Worm (Caenorhabditis elegans): ENCODE measurements around the gene cyn-3.

DNA sequence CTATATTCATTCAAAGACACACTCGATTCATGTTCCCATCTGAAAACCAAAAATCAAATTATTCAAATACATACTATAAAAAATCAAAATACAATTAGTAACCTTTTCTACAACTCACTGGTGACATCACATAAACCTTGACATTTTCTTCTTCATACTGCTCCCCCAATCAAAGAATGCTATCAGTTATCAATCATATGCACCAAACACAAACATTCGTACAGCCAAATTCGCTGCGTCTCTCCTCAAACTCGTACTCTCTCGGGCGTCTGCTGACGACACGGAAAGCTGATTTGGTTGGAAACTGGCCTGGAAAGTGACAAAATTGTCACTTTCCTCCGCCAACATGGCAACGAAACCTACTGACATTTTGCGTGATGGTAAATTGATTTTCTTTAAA lies 2.6 kb downstream of the cyn-3 start, which contains the start of gene plc-2:
- TF ChIP-seq che-1 (tag; optimal IDR thresholded peaks at IDR 0.05), result no peak
- no peak for TF ChIP-seq ceh-14 (tag; optimal IDR thresholded peaks at IDR 0.05)
- TF ChIP-seq hlh-30 (tag; optimal IDR thresholded peaks at IDR 0.05; ENCODE audit: insufficient read depth), result no peak
- no peak for TF ChIP-seq C38D4.7 (GFP tag; optimal IDR thresholded peaks at IDR 0.05)
- TF ChIP-seq ztf-16 (tag; optimal IDR thresholded peaks at IDR 0.05), result no peak
- no peak for TF ChIP-seq ceh-24 (tag; optimal IDR thresholded peaks at IDR 0.05)
- no peak for TF ChIP-seq pha-4 (tag; optimal IDR thresholded peaks at IDR 0.05)
- TF ChIP-seq pros-1 (tag; optimal IDR thresholded peaks at IDR 0.05), result no peak
- TF ChIP-seq pqm-1 (tag; optimal IDR thresholded peaks at IDR 0.05), result no peak
- no peak for TF ChIP-seq unc-55 (GFP tag; optimal IDR thresholded peaks at IDR 0.05)
- TF ChIP-seq elt-2 (tag; optimal IDR thresholded peaks at IDR 0.05), result no peak
- TF ChIP-seq hlh-6 (tag; optimal IDR thresholded peaks at IDR 0.05), result no peak
